Fruit fly (Drosophila melanogaster) whole organism, embryonic: ENCODE data around the gene CG9132.

Experiments
- Aef1 ChIP-seq: fragments of 200-800 bp; sonication (Bioruptor generic); IDR thresholded peaks from 3 replicates; pipeline ENCODE4 v1.3.6; 2022; ENCODE audit warnings: missing biosample characterization, missing genetic modification characterization
- CG10147 ChIP-seq: fragments of 200-800 bp; sonication (Bioruptor generic); optimal IDR thresholded peaks from 2 replicates; lab custom pipeline; 2019; ENCODE audit warnings: missing biosample characterization, mild to moderate bottlenecking, missing genetic modification characterization, moderate library complexity
- CG10543 ChIP-seq: fragments of 200-800 bp; sonication (Bioruptor generic); optimal IDR thresholded peaks from 3 replicates; lab custom pipeline; 2017; ENCODE audit warnings: missing biosample characterization, mild to moderate bottlenecking, missing genetic modification characterization, moderate library complexity
- CG11695 ChIP-seq: fragments of 200-800 bp; sonication (Bioruptor generic); IDR thresholded peaks from 3 replicates; pipeline ENCODE4 v1.3.6; 2022; ENCODE audit warnings: missing biosample characterization, missing genetic modification characterization
- CG13624 ChIP-seq: fragments of 200-800 bp; sonication (Bioruptor generic); optimal IDR thresholded peaks from 2 replicates; lab custom pipeline; 2016; ENCODE audit warnings: missing biosample characterization, missing genetic modification characterization
- CG13894 ChIP-seq: fragments of 200-800 bp; sonication (Bioruptor generic); optimal IDR thresholded peaks from 3 replicates; lab custom pipeline; 2018; ENCODE audit warnings: missing biosample characterization, mild to moderate bottlenecking, missing genetic modification characterization, moderate library complexity
- CG14014 ChIP-seq: fragments of 200-800 bp; sonication (Bioruptor generic); IDR thresholded peaks from 2 replicates; pipeline ENCODE4 v1.3.6; 2022; ENCODE audit warnings: missing biosample characterization, missing genetic modification characterization
- CG15269 ChIP-seq: fragments of 200-800 bp; sonication (Bioruptor generic); optimal IDR thresholded peaks from 2 replicates; lab custom pipeline; 2018; ENCODE audit warnings: missing biosample characterization, mild to moderate bottlenecking, missing genetic modification characterization, moderate library complexity
- CG16863 ChIP-seq: fragments of 200-800 bp; sonication (Bioruptor generic); optimal IDR thresholded peaks from 3 replicates; lab custom pipeline; 2016; ENCODE audit warnings: missing biosample characterization, missing genetic modification characterization
- CG17359 ChIP-seq: fragments of 200-800 bp; sonication (Bioruptor generic); optimal IDR thresholded peaks from 3 replicates; lab custom pipeline; 2018; ENCODE audit warnings: missing biosample characterization, mild to moderate bottlenecking, missing genetic modification characterization, moderate library complexity
- CG17568 ChIP-seq: fragments of 200-800 bp; sonication (Bioruptor generic); optimal IDR thresholded peaks from 2 replicates; lab custom pipeline; 2018; ENCODE audit warnings: missing biosample characterization, mild to moderate bottlenecking, missing genetic modification characterization, moderate library complexity
- CG18011 ChIP-seq: fragments of 200-800 bp; sonication (Bioruptor generic); optimal IDR thresholded peaks from 2 replicates; lab custom pipeline; 2017; ENCODE audit warnings: missing biosample characterization, missing genetic modification characterization, mild to moderate bottlenecking, moderate library complexity, missing genotype
- CG2202 ChIP-seq: fragments of 200-800 bp; sonication (Bioruptor generic); optimal IDR thresholded peaks from 2 replicates; lab custom pipeline; 2018; ENCODE audit warnings: missing biosample characterization, mild to moderate bottlenecking, missing genetic modification characterization
- CG2712 ChIP-seq: fragments of 200-800 bp; optimal IDR thresholded peaks from 3 replicates; lab custom pipeline; 2019; ENCODE audit warnings: missing biosample characterization, mild to moderate bottlenecking, missing genetic modification characterization, moderate library complexity
- CG32772 ChIP-seq: fragments of 200-800 bp; sonication (Bioruptor generic); IDR thresholded peaks from 2 replicates; pipeline ENCODE4 v1.3.6; 2022; ENCODE audit warnings: missing biosample characterization, missing genetic modification characterization
- CG33557 ChIP-seq: fragments of 200-800 bp; sonication (Bioruptor generic); optimal IDR thresholded peaks from 2 replicates; lab custom pipeline; 2019; ENCODE audit warnings: missing biosample characterization, mild to moderate bottlenecking, missing genetic modification characterization, moderate library complexity
- CG6175 ChIP-seq: fragments of 200-800 bp; sonication (Bioruptor generic); IDR thresholded peaks from 3 replicates; pipeline ENCODE4 v1.3.6; 2022; ENCODE audit warnings: missing biosample characterization, missing genetic modification characterization
- CG6272 ChIP-seq: fragments of 200-800 bp; sonication (Bioruptor generic); IDR thresholded peaks from 2 replicates; pipeline ENCODE4 v1.3.6; 2022; ENCODE audit warnings: missing biosample characterization, missing genetic modification characterization
- CG7556 ChIP-seq: fragments of 200-800 bp; sonication (Bioruptor generic); optimal IDR thresholded peaks from 2 replicates; lab custom pipeline; 2017; ENCODE audit warnings: missing biosample characterization, mild to moderate bottlenecking, missing genetic modification characterization
- CG8089 ChIP-seq: fragments of 200-800 bp; sonication (Bioruptor generic); optimal IDR thresholded peaks from 3 replicates; lab custom pipeline; 2016; ENCODE audit warnings: missing biosample characterization, missing genetic modification characterization
- CG8290 ChIP-seq, 3 experiments: fragments of 200-800 bp; sonication (Bioruptor generic); optimal IDR thresholded peaks; 2 replicates each; lab custom pipeline; 2016 to 2019; ENCODE audit warnings: missing biosample characterization in 3 of 3, missing genetic modification characterization in 3 of 3, mild to moderate bottlenecking in 2 of 3, moderate library complexity in 1 of 3
- CG8359 ChIP-seq: fragments of 200-800 bp; sonication (Bioruptor generic); optimal IDR thresholded peaks from 2 replicates; lab custom pipeline; 2017; ENCODE audit warnings: missing biosample characterization, mild to moderate bottlenecking, missing genetic modification characterization, borderline replicate concordance
- Dfd ChIP-seq, 2 experiments: fragments of >200 bp; optimal IDR thresholded peaks; 2 replicates each; lab custom pipeline; 2017; ENCODE audit warnings: missing biosample characterization in 2 of 2, missing genetic modification characterization in 2 of 2
- Dref ChIP-seq: fragments of 200-800 bp; sonication (Bioruptor generic); IDR thresholded peaks from 2 replicates; pipeline ENCODE4 v1.3.6; 2022; ENCODE audit warnings: missing biosample characterization, missing genetic modification characterization
- NfI ChIP-seq: fragments of 200-800 bp; sonication (Bioruptor generic); optimal IDR thresholded peaks from 3 replicates; lab custom pipeline; 2018; ENCODE audit warnings: missing biosample characterization, mild to moderate bottlenecking, missing genetic modification characterization, moderate library complexity
- Ssrp ChIP-seq: fragments of 200-800 bp; sonication (Bioruptor generic); optimal IDR thresholded peaks from 2 replicates; lab custom pipeline; 2018; ENCODE audit warnings: missing biosample characterization, mild to moderate bottlenecking, missing genetic modification characterization, moderate library complexity
- caup ChIP-seq: fragments of 200-800 bp; sonication (Bioruptor generic); optimal IDR thresholded peaks from 3 replicates; lab custom pipeline; 2017; ENCODE audit warnings: missing biosample characterization, mild to moderate bottlenecking, missing genetic modification characterization, moderate library complexity; ENCODE audit not compliant: severe bottlenecking
- ci ChIP-seq: fragments of 200-800 bp; sonication (Bioruptor generic); IDR thresholded peaks from 3 replicates; pipeline ENCODE4 v1.3.6; 2022; ENCODE audit warnings: missing biosample characterization, missing genetic modification characterization
- da ChIP-seq: fragments of 200-800 bp; sonication (Bioruptor generic); optimal IDR thresholded peaks from 2 replicates; lab custom pipeline; 2016; ENCODE audit warnings: missing biosample characterization, missing genetic modification characterization
- fd102C ChIP-seq: fragments of 200-800 bp; sonication (Bioruptor generic); optimal IDR thresholded peaks from 2 replicates; lab custom pipeline; 2018; ENCODE audit warnings: missing biosample characterization, mild to moderate bottlenecking, missing genetic modification characterization, moderate library complexity
- fru ChIP-seq: fragments of >200 bp; optimal IDR thresholded peaks from 2 replicates; lab custom pipeline; 2017
- gcm2 ChIP-seq: fragments of 200-800 bp; sonication (Bioruptor generic); optimal IDR thresholded peaks from 2 replicates; lab custom pipeline; 2016; ENCODE audit warnings: missing biosample characterization, missing genetic modification characterization
- insv ChIP-seq, 2 experiments: fragments of 200-800 bp; sonication (Bioruptor generic); optimal IDR thresholded peaks; 3 replicates each; lab custom pipeline; 2016 to 2018; ENCODE audit warnings: missing biosample characterization in 2 of 2, missing genetic modification characterization in 2 of 2
- ken ChIP-seq: fragments of 200-800 bp; sonication (Bioruptor generic); IDR thresholded peaks from 3 replicates; pipeline ENCODE4 v1.3.6; 2022; ENCODE audit warnings: missing biosample characterization, missing genetic modification characterization
- nerfin-2 ChIP-seq: fragments of 200-800 bp; sonication (Bioruptor generic); IDR thresholded peaks from 2 replicates; pipeline ENCODE4 v1.3.6; 2022; ENCODE audit warnings: missing biosample characterization, missing genetic modification characterization; ENCODE audit not compliant: partially characterized antibody
- nom ChIP-seq: fragments of 200-800 bp; sonication (Bioruptor generic); optimal IDR thresholded peaks from 2 replicates; lab custom pipeline; 2017; ENCODE audit warnings: missing biosample characterization, missing genetic modification characterization, mild to moderate bottlenecking, moderate library complexity, missing genetic modification reagents
- oc ChIP-seq: fragments of 200-800 bp; sonication (Bioruptor generic); optimal IDR thresholded peaks from 2 replicates; lab custom pipeline; 2018; ENCODE audit warnings: missing biosample characterization, mild to moderate bottlenecking, missing genetic modification characterization, moderate library complexity
- p53 ChIP-seq: fragments of 200-800 bp; sonication (Bioruptor generic); optimal IDR thresholded peaks from 2 replicates; lab custom pipeline; 2016; ENCODE audit warnings: missing biosample characterization, missing genetic modification characterization
- pan ChIP-seq, 4 experiments: fragments of >200 bp in 3 of 4; fragments of 200-800 bp in 1 of 4; sonication (Bioruptor generic) in 1 of 4; optimal IDR thresholded peaks in 3 of 4; IDR thresholded peaks in 1 of 4; 2 replicates each; pipeline versions ENCODE4 v1.3.6 to Lab custom; 2017 to 2022; ENCODE audit warnings: missing biosample characterization in 2 of 4, missing genetic modification characterization in 2 of 4, mixed read lengths in 1 of 4
- salm ChIP-seq: fragments of 200-800 bp; sonication (Bioruptor generic); optimal IDR thresholded peaks from 2 replicates; lab custom pipeline; 2018; ENCODE audit warnings: missing biosample characterization, mild to moderate bottlenecking, missing genetic modification characterization
- sc ChIP-seq, 3 experiments: fragments of >200 bp in 2 of 3; fragments of 200-800 bp in 1 of 3; sonication (Bioruptor generic) in 1 of 3; optimal IDR thresholded peaks; 2 replicates in 2 of 3; 3 replicates in 1 of 3; lab custom pipeline; 2017; ENCODE audit warnings: mild to moderate bottlenecking in 1 of 3, missing biosample characterization in 1 of 3, missing genetic modification characterization in 1 of 3, missing genetic modification reagents in 1 of 3
- slou ChIP-seq: fragments of 200-800 bp; sonication (Bioruptor generic); optimal IDR thresholded peaks from 3 replicates; lab custom pipeline; 2016; ENCODE audit warnings: missing biosample characterization, missing genetic modification characterization
- tll ChIP-seq, 2 experiments: fragments of 200-800 bp in 1 of 2; fragments of >200 bp in 1 of 2; sonication (Bioruptor generic) in 1 of 2; optimal IDR thresholded peaks; 2 replicates each; lab custom pipeline; 2017 to 2019; ENCODE audit warnings: missing biosample characterization in 2 of 2, missing genetic modification characterization in 2 of 2, mild to moderate bottlenecking in 1 of 2, moderate library complexity in 1 of 2
- trem ChIP-seq: fragments of 200-800 bp; optimal IDR thresholded peaks from 3 replicates; lab custom pipeline; 2019; ENCODE audit warnings: missing biosample characterization, mild to moderate bottlenecking, missing genetic modification characterization, moderate library complexity
- wor ChIP-seq: fragments of 200-800 bp; sonication (Bioruptor generic); IDR thresholded peaks from 2 replicates; pipeline ENCODE4 v1.3.6; 2022; ENCODE audit warnings: missing biosample characterization, missing genetic modification characterization
- zfh1 ChIP-seq: fragments of 200-800 bp; sonication (Bioruptor generic); IDR thresholded peaks from 3 replicates; pipeline ENCODE4 v1.3.6; 2022; ENCODE audit warnings: missing biosample characterization, missing genetic modification characterization

CG9132 gene

DNA sequence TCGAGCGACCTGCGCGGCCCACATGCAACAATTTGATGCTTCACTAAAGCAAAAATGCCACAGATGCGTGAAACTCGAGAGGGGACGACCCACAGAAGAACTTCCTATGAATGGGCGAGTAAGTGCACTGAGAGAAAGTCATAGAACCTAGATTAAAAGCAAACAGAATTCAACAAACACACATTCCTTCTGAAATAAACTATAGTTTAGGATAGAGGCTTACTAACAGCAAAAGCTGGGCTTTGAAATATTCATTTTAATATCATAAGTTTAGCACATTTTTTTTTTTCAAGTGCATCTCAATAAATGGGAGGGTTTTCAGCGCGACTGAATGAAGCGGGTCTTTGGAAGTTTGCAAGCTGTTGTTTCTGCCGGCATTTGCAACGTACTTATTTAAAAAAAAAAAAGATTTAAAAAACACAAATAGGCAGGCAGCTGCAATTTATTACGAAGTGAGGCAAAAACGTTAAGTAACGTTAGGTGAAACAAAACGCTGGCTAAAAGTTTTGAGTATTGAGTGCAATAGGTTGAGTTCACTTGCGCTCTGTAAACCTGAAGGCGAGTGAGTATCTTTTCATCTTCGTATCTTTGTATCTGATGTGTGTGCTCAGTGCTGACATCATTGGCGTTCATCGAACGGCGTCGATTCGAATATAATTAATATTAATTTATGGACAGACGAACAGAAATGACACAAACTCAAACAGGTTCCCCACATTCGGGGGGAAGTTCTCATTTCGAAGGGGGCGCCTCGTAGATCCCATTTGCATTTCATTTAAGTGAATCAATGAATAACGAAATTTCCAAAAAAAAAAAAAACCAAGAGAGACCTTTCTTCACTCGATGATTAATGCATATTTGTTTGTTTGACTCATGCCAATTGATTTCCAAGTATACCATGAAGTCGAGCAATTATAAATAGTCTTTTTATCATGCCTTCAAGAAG lies 27.4 kb downstream of the CG9132 start (continued):
- TF ChIP-seq CG6272 (0 out of 2 replicates have a peak, but pooled peaks have one; percentile 42), CG11695 (GFP tag; lab: Robert Waterston, UW) (peak; percentile 65; the same call in 1 of the 3 replicates), insv (GFP tag; optimal IDR thresholded peaks at IDR 0.05; lab: Kevin White, UChicago) (no peak), NfI (no peak), CG15269 (tag; lab: Kevin White, UChicago) (no peak), caup (no peak), sc (optimal IDR thresholded peaks at IDR 0.05; lab: Kevin White, UChicago) (no peak), sc (GFP tag; optimal IDR thresholded peaks at IDR 0.05; lab: Kevin White, UChicago) (no peak), CG10147 (GFP tag; lab: Kevin White, UChicago) (no peak), salm (tag; lab: Kevin White, UChicago) (no peak), fd102C (GFP tag; lab: Kevin White, UChicago) (peak; percentile 12), zfh1 (GFP tag; lab: Robert Waterston, UW) (peak; percentile 89), Aef1 (GFP tag; lab: Robert Waterston, UW) (peak; percentile 35; the same call in 2 of the 3 replicates), oc (tag; lab: Kevin White, UChicago) (no peak), ken (GFP tag; lab: Robert Waterston, UW) (peak; percentile 46; the same call in 1 of the 3 replicates), CG8089 (GFP tag; lab: Kevin White, UChicago) (peak; percentile 28), CG13894 (no peak), CG17568 (GFP tag; lab: Kevin White, UChicago) (no peak), Ssrp (tag; lab: Kevin White, UChicago) (peak; percentile 24), da (no peak), CG13624 (GFP tag; lab: Kevin White, UChicago) (peak; percentile 52), pan (optimal IDR thresholded peaks at IDR 0.05; lab: Kevin White, UChicago) (no peak), pan (GFP tag; optimal IDR thresholded peaks at IDR 0.05 in 1 of 2, IDR thresholded peaks at IDR 0.05 in 1 of 2) (peak in 1 of 2 experiments; percentile 63), nom (GFP tag; lab: Kevin White, UChicago) (peak; percentile 17), ci (peak; percentile 80), CG6175 (GFP tag; lab: Robert Waterston, UW) (no peak), nerfin-2 (GFP tag; lab: Robert Waterston, UW) (no peak), CG7556 (GFP tag; lab: Kevin White, UChicago) (peak; percentile 17), Dfd (GFP tag; optimal IDR thresholded peaks at IDR 0.05; lab: Kevin White, UChicago) (no peak), CG17359 (tag; lab: Kevin White, UChicago) (peak; percentile 53), Dref (GFP tag; lab: Robert Waterston, UW) (no peak), fru (lab: Kevin White, UChicago) (no peak), CG18011 (no peak), gcm2 (GFP tag; lab: Kevin White, UChicago) (peak; percentile 29), CG8290 (GFP tag; optimal IDR thresholded peaks at IDR 0.05; lab: Kevin White, UChicago) (peak; percentile 46), CG8290 (tag; optimal IDR thresholded peaks at IDR 0.05; lab: Kevin White, UChicago) (no peak), CG16863 (GFP tag; lab: Kevin White, UChicago) (peak; percentile 43), slou (GFP tag; lab: Kevin White, UChicago) (no peak), CG10543 (GFP tag; lab: Kevin White, UChicago) (no peak), CG14014 (GFP tag; lab: Robert Waterston, UW) (peak; percentile 63), CG2202 (tag; lab: Kevin White, UChicago) (peak; percentile 38), wor (GFP tag; lab: Robert Waterston, UW) (0 out of 2 replicates have a peak, but pooled peaks have one; percentile 13), trem (peak; percentile 9), CG33557 (GFP tag; lab: Kevin White, UChicago) (no peak), CG32772 (GFP tag; lab: Robert Waterston, UW) (peak; percentile 64; the same call in 1 of the 2 replicates), p53 (GFP tag; lab: Kevin White, UChicago) (no peak), CG8359 (GFP tag; lab: Kevin White, UChicago) (peak; percentile 28), tll (GFP tag; optimal IDR thresholded peaks at IDR 0.05; lab: Kevin White, UChicago) (no peak), CG2712 (tag; lab: Kevin White, UChicago) (peak; percentile 78)
